Fruit fly (Drosophila melanogaster) whole organism, embryonic: ENCODE data around the gene Acp63F.

ENCODE experiments used
- Aef1 ChIP-seq: fragments of 200-800 bp; sonication (Bioruptor generic); IDR thresholded peaks from 3 replicates; pipeline ENCODE4 v1.3.6; 2022; ENCODE audit warnings: missing biosample characterization, missing genetic modification characterization
- Asciz ChIP-seq: fragments of 200-800 bp; sonication (Bioruptor generic); optimal IDR thresholded peaks from 2 replicates; lab custom pipeline; 2017; ENCODE audit warnings: missing biosample characterization, mild to moderate bottlenecking, missing genetic modification characterization, missing genetic modification reagents
- Atf3 ChIP-seq: fragments of 200-800 bp; sonication (Bioruptor generic); optimal IDR thresholded peaks from 3 replicates; lab custom pipeline; 2016; ENCODE audit warnings: missing biosample characterization, missing genetic modification characterization
- Bgb ChIP-seq: fragments of 200-800 bp; sonication (Bioruptor generic); IDR thresholded peaks from 2 replicates; pipeline ENCODE4 v1.3.6; 2022; ENCODE audit warnings: missing biosample characterization, missing genetic modification characterization; ENCODE audit not compliant: partially characterized antibody
- Blimp-1 ChIP-seq: fragments of 200-800 bp; sonication (Bioruptor generic); optimal IDR thresholded peaks from 3 replicates; lab custom pipeline; 2018; ENCODE audit warnings: missing biosample characterization, missing genetic modification characterization, mild to moderate bottlenecking, moderate library complexity, missing genetic modification reagents
- CG10431 ChIP-seq: fragments of 200-800 bp; sonication (Bioruptor generic); optimal IDR thresholded peaks from 3 replicates; lab custom pipeline; 2018; ENCODE audit warnings: missing biosample characterization, mild to moderate bottlenecking, missing genetic modification characterization
- CG13287 ChIP-seq: fragments of 200-800 bp; sonication (Bioruptor generic); IDR thresholded peaks from 2 replicates; pipeline ENCODE4 v1.3.6; 2022; ENCODE audit warnings: missing biosample characterization, missing genetic modification characterization; ENCODE audit not compliant: partially characterized antibody
- CG15601 ChIP-seq: fragments of 200-800 bp; sonication (Bioruptor generic); optimal IDR thresholded peaks from 3 replicates; lab custom pipeline; 2019; ENCODE audit warnings: missing biosample characterization, mild to moderate bottlenecking, missing genetic modification characterization, moderate library complexity
- CG17328 ChIP-seq: fragments of 200-800 bp; sonication (Bioruptor generic); IDR thresholded peaks from 2 replicates; pipeline ENCODE4 v1.3.6; 2022; ENCODE audit warnings: missing biosample characterization, missing genetic modification characterization
- CG17359 ChIP-seq: fragments of 200-800 bp; sonication (Bioruptor generic); optimal IDR thresholded peaks from 3 replicates; lab custom pipeline; 2018; ENCODE audit warnings: missing biosample characterization, mild to moderate bottlenecking, missing genetic modification characterization, moderate library complexity
- CG2199 ChIP-seq: fragments of 200-800 bp; sonication (Bioruptor generic); IDR thresholded peaks from 3 replicates; pipeline ENCODE4 v1.3.6; 2022; ENCODE audit warnings: missing biosample characterization, missing genetic modification characterization
- CG31365 ChIP-seq: fragments of 200-800 bp; sonication (Bioruptor generic); optimal IDR thresholded peaks from 2 replicates; lab custom pipeline; 2018; ENCODE audit warnings: missing biosample characterization, mild to moderate bottlenecking, missing genetic modification characterization
- CG3847 ChIP-seq: fragments of 200-800 bp; sonication (Bioruptor generic); IDR thresholded peaks from 2 replicates; pipeline ENCODE4 v1.3.6; 2022; ENCODE audit warnings: missing biosample characterization, missing genetic modification characterization
- CG5953 ChIP-seq: fragments of 200-800 bp; sonication (Bioruptor generic); IDR thresholded peaks from 2 replicates; pipeline ENCODE4 v1.3.6; 2022; ENCODE audit warnings: missing biosample characterization, missing genetic modification characterization
- CTCF ChIP-seq: fragments of 200-800 bp; sonication (Bioruptor generic); optimal IDR thresholded peaks from 2 replicates; lab custom pipeline; 2017; ENCODE audit warnings: missing biosample characterization, mild to moderate bottlenecking, missing genetic modification characterization, moderate library complexity
- H2.0 ChIP-seq: fragments of 200-800 bp; sonication (Bioruptor generic); IDR thresholded peaks from 2 replicates; pipeline ENCODE4 v1.3.6; 2022; ENCODE audit warnings: missing biosample characterization, missing genetic modification characterization
- HLH4C ChIP-seq: fragments of 200-800 bp; sonication (Bioruptor generic); IDR thresholded peaks from 3 replicates; pipeline ENCODE4 v1.3.6; 2022; ENCODE audit warnings: missing biosample characterization, missing genetic modification characterization; ENCODE audit not compliant: partially characterized antibody
- Meics ChIP-seq: fragments of 200-800 bp; sonication (Bioruptor generic); optimal IDR thresholded peaks from 2 replicates; lab custom pipeline; 2017; ENCODE audit warnings: missing biosample characterization, mild to moderate bottlenecking, missing genetic modification characterization
- amos ChIP-seq: fragments of 200-800 bp; sonication (Bioruptor generic); IDR thresholded peaks from 2 replicates; pipeline ENCODE4 v1.3.6; 2022; ENCODE audit warnings: missing biosample characterization, missing genetic modification characterization; ENCODE audit not compliant: partially characterized antibody
- knrl ChIP-seq: fragments of 200-800 bp; sonication (Bioruptor generic); IDR thresholded peaks from 3 replicates; pipeline ENCODE4 v1.3.6; 2022; ENCODE audit warnings: missing biosample characterization, missing genetic modification characterization; ENCODE audit not compliant: partially characterized antibody
- lmd ChIP-seq: fragments of 200-800 bp; sonication (Bioruptor generic); IDR thresholded peaks from 2 replicates; pipeline ENCODE4 v1.3.6; 2022; ENCODE audit warnings: missing biosample characterization, missing genetic modification characterization
- odd ChIP-seq: fragments of 200-800 bp; sonication (Bioruptor generic); optimal IDR thresholded peaks from 2 replicates; lab custom pipeline; 2017; ENCODE audit warnings: missing biosample characterization, mild to moderate bottlenecking, missing genetic modification characterization
- peb ChIP-seq: fragments of 200-800 bp; sonication (Bioruptor generic); IDR thresholded peaks from 2 replicates; pipeline ENCODE4 v1.3.6; 2022; ENCODE audit warnings: missing biosample characterization, missing genetic modification characterization
- sima ChIP-seq: fragments of 200-800 bp; sonication (Bioruptor generic); optimal IDR thresholded peaks from 2 replicates; lab custom pipeline; 2016; ENCODE audit warnings: missing biosample characterization, missing genetic modification characterization

The Acp63F gene

DNA sequence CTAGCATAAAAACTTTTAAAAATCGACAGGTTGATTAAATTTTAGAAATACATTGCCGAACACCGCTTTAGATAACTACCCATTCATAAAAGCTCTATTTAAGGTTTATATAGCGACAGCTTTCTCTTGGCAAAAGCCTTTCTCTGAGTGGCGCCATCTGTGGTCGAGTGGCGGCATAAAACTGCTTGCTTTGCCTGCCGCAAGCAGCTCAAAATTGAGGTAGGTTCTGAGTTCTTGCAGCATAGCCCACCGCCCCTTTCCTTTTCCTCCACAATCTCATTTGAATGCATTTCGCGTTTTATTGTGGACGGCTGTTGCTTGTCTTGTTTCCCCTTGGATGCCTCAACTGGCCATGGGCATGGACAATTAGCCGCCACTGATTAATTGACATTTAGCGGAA, 48.3 kb downstream of the Acp63F start (continued):
- TF ChIP-seq CG10431 (peak; percentile 78), CG3847 (GFP tag; lab: Robert Waterston, UW) (peak; percentile 53), HLH4C (GFP tag; lab: Robert Waterston, UW) (no peak), H2.0 (peak; percentile 75), CG15601 (tag; lab: Kevin White, UChicago) (peak; percentile 62), CG5953 (GFP tag; lab: Robert Waterston, UW) (peak; percentile 56), odd (GFP tag; lab: Kevin White, UChicago) (peak; percentile 65), Blimp-1 (GFP tag; lab: Kevin White, UChicago) (peak; percentile 16), Aef1 (no peak), lmd (GFP tag; lab: Robert Waterston, UW) (peak; percentile 52), Atf3 (peak; percentile 72), CG17359 (peak; percentile 25), Meics (GFP tag; lab: Kevin White, UChicago) (peak; percentile 30), Asciz (GFP tag; lab: Kevin White, UChicago) (peak; percentile 47), CG17328 (GFP tag; lab: Robert Waterston, UW) (peak; percentile 66), sima (no peak)

DNA sequence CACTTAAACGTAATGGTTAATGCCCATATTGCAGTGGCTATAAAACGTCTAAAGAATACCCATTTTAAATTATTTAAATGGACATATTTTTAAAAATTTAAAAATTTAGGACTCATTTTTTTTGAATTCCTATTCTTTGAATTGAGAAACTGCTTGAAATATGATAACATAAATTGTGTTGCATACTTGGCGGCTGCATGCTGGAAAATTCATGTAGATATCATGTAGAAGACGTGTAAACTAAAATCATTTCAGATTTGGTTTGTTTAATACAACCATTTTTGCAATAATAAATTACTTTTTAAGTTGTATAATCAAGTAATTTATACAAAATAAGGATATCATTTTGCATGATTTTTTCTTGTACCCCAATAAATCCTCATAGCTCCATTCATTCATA, 49.5 kb downstream of the Acp63F start:
- TF ChIP-seq knrl (GFP tag; lab: Robert Waterston, UW) = peak; percentile 32; the same call in 1 of the 3 replicates
- TF ChIP-seq amos (GFP tag; lab: Robert Waterston, UW) = peak; percentile 61; the same call in 1 of the 2 replicates
- TF ChIP-seq CG31365 (tag; lab: Kevin White, UChicago) = peak; percentile 43
- peak; percentile 21; the same call in 1 of the 2 replicates for TF ChIP-seq Bgb (GFP tag; lab: Robert Waterston, UW)
- no peak for TF ChIP-seq peb (GFP tag; lab: Robert Waterston, UW)
- 0 out of 3 replicates have a peak, but pooled peaks have one; percentile 64 for TF ChIP-seq CG2199 (GFP tag; lab: Robert Waterston, UW)
- TF ChIP-seq CTCF = peak; percentile 47
- TF ChIP-seq lmd (GFP tag; lab: Robert Waterston, UW) = no peak
- peak; percentile 10; the same call in 1 of the 2 replicates for TF ChIP-seq CG13287 (GFP tag; lab: Robert Waterston, UW)
